Worm (Caenorhabditis elegans) whole organism, L3 larva: Measurements from ENCODE around the gene dpy-22.
A peak's percentile ranks its signal among the peaks of the same experiment; 100 is the strongest.

Source experiments
- ceh-16 ChIP-seq: sonication (generic microtip); optimal IDR thresholded peaks from 2 replicates; lab custom pipeline; 2017; ENCODE audit warnings: missing biosample characterization, missing genetic modification characterization
- ceh-82 ChIP-seq: fragments of 150-350 bp; optimal IDR thresholded peaks from 2 replicates; lab custom pipeline; 2014; ENCODE audit warnings: missing biosample characterization, missing genetic modification characterization
- daf-12 ChIP-seq: fragments of 150-350 bp; optimal IDR thresholded peaks from 2 replicates; lab custom pipeline; 2014; ENCODE audit warnings: missing biosample characterization, missing genetic modification reagents, missing genetic modification characterization
- egl-5 ChIP-seq: fragments of 150-350 bp; optimal IDR thresholded peaks from 2 replicates; lab custom pipeline; 2017; ENCODE audit warnings: missing biosample characterization, missing genetic modification reagents, missing genetic modification characterization, inconsistent platforms
- elt-2 ChIP-seq: sonication (generic microtip); optimal IDR thresholded peaks from 2 replicates; lab custom pipeline; 2016; ENCODE audit warnings: missing genetic modification reagents, mild to moderate bottlenecking, missing genetic modification characterization, missing compliant biosample characterization
- fkh-10 ChIP-seq: sonication (generic microtip); optimal IDR thresholded peaks from 2 replicates; lab custom pipeline; 2017; ENCODE audit warnings: missing biosample characterization, missing genetic modification reagents, missing genetic modification characterization
- fos-1 ChIP-seq: fragments of 150-350 bp; optimal IDR thresholded peaks from 2 replicates; lab custom pipeline; 2014; ENCODE audit warnings: missing biosample characterization, missing genetic modification characterization
- jun-1 ChIP-seq: fragments of 150-350 bp; optimal IDR thresholded peaks from 2 replicates; lab custom pipeline; 2014; ENCODE audit warnings: missing biosample characterization, missing genetic modification reagents, missing genetic modification characterization
- lin-15B ChIP-seq: fragments of 150-350 bp; optimal IDR thresholded peaks from 2 replicates; lab custom pipeline; 2014; ENCODE audit warnings: missing biosample characterization, missing genetic modification characterization
- lin-39 ChIP-seq: fragments of 150-350 bp; optimal IDR thresholded peaks from 2 replicates; lab custom pipeline; 2018; ENCODE audit warnings: missing biosample characterization, missing genetic modification reagents, missing genetic modification characterization
- lsy-12 ChIP-seq: sonication (generic microtip); optimal IDR thresholded peaks from 2 replicates; lab custom pipeline; 2016; ENCODE audit warnings: mild to moderate bottlenecking, missing genetic modification characterization, missing compliant biosample characterization
- mdl-1 ChIP-seq: fragments of 150-350 bp; optimal IDR thresholded peaks from 2 replicates; lab custom pipeline; 2014; ENCODE audit warnings: missing biosample characterization, missing genetic modification characterization
- mml-1 ChIP-seq: fragments of 150-350 bp; sonication (generic microtip); optimal IDR thresholded peaks from 3 replicates; lab custom pipeline; 2014; ENCODE audit warnings: missing biosample characterization, missing genetic modification characterization
- nfya-1 ChIP-seq: sonication (generic microtip); optimal IDR thresholded peaks from 2 replicates; lab custom pipeline; 2017; ENCODE audit warnings: missing genetic modification characterization, mild to moderate bottlenecking, missing compliant biosample characterization, antibody characterized with exemption, moderate library complexity; ENCODE audit not compliant: insufficient read depth
- nhr-11 ChIP-seq: fragments of 150-350 bp; optimal IDR thresholded peaks from 2 replicates; lab custom pipeline; 2014; ENCODE audit warnings: missing biosample characterization, missing genetic modification characterization
- nhr-12 ChIP-seq: fragments of 150-350 bp; optimal IDR thresholded peaks from 2 replicates; lab custom pipeline; 2014; ENCODE audit warnings: missing biosample characterization, missing genetic modification characterization
- nhr-237 ChIP-seq: fragments of 150-350 bp; optimal IDR thresholded peaks from 2 replicates; lab custom pipeline; 2014; ENCODE audit warnings: missing biosample characterization, missing genetic modification characterization
- nhr-25 ChIP-seq: sonication (generic microtip); optimal IDR thresholded peaks from 2 replicates; lab custom pipeline; 2017; ENCODE audit warnings: missing biosample characterization, missing genetic modification characterization
- nhr-67 ChIP-seq: fragments of 150-350 bp; optimal IDR thresholded peaks from 2 replicates; lab custom pipeline; 2014; ENCODE audit warnings: missing biosample characterization, missing genetic modification characterization
- nhr-76 ChIP-seq: fragments of 150-350 bp; sonication (generic microtip); optimal IDR thresholded peaks from 5 replicates; lab custom pipeline; 2014; ENCODE audit warnings: missing biosample characterization, missing genetic modification characterization
- pha-4 ChIP-seq: fragments of 150-350 bp; optimal IDR thresholded peaks from 2 replicates; lab custom pipeline; 2014; ENCODE audit warnings: missing biosample characterization, missing genetic modification reagents, missing genetic modification characterization
- pqm-1 ChIP-seq: fragments of 150-350 bp; optimal IDR thresholded peaks from 2 replicates; lab custom pipeline; 2017; ENCODE audit warnings: missing biosample characterization, missing genetic modification characterization, inconsistent platforms
- snpc-4 ChIP-seq: fragments of 150-350 bp; optimal IDR thresholded peaks from 2 replicates; lab custom pipeline; 2014; ENCODE audit warnings: missing biosample characterization, missing genetic modification characterization
- tbx-2 ChIP-seq: sonication (generic microtip); optimal IDR thresholded peaks from 2 replicates; lab custom pipeline; 2016; ENCODE audit warnings: mild to moderate bottlenecking, missing genetic modification characterization, missing compliant biosample characterization
- unc-39 ChIP-seq: sonication (generic microtip); optimal IDR thresholded peaks from 4 replicates; lab custom pipeline; 2017; ENCODE audit warnings: missing biosample characterization, missing genetic modification characterization
- unc-62 ChIP-seq: fragments of 150-350 bp; sonication (generic microtip); optimal IDR thresholded peaks from 4 replicates; lab custom pipeline; 2014; ENCODE audit warnings: missing biosample characterization, missing genetic modification reagents, missing genetic modification characterization
- zag-1 ChIP-seq: fragments of 150-350 bp; optimal IDR thresholded peaks from 2 replicates; lab custom pipeline; 2014; ENCODE audit warnings: missing biosample characterization, missing genetic modification characterization
- ztf-11 ChIP-seq: fragments of 150-350 bp; optimal IDR thresholded peaks from 2 replicates; lab custom pipeline; 2014; ENCODE audit warnings: missing biosample characterization, missing genetic modification characterization
- ztf-4 ChIP-seq: fragments of 150-350 bp; optimal IDR thresholded peaks from 2 replicates; lab custom pipeline; 2014; ENCODE audit warnings: missing biosample characterization, missing genetic modification characterization

The dpy-22 gene

DNA sequence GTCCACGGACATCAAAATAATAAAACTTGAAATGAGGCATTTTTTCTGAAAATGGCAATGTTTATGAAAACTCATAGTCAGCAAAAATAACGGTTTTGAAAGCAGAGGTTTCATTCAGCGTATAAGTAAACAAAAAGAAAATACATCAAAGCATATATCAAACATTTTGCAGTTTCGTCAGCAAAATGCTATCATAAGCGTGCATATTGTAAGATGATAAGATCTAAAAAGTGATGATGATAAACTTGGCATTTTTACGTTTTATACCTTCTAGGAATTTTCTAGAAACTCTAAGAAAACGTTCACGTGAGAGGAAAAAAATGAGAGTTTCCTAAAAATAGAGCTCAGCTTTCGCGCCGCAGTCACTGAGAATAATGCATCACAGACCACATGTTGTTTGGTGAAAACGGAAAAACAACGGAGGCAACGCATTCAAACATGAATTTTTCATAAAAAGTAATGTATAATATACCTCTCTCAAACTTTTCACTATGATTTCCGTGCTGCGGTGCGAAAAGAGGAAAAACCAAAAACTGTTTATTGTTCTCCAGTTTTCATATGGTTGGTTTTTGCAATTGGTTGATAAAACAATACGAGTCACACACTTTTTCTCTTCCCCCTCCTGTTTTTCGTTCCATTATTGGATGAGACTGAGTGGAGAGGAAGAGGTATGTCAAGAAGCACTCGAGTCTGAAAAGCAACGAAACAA lies 41.0 kb upstream of the dpy-22 start, which contains the start of the genes gst-36 and R07B1.5:
TSS of gene gst-36 (minus strand) at position 45 of the 709 bp plus-strand sequence.
TSS of gene R07B1.5 (plus strand) at position 665 of the 709 bp plus-strand sequence.
- TF ChIP-seq fos-1 (peak; percentile 0), lin-15B (tag; lab: Kevin White, UChicago) (no peak), pqm-1 (tag; lab: Kevin White, UChicago) (peak; percentile 47), pha-4 (peak; percentile 47), elt-2 (tag; lab: Kevin White, UChicago) (peak; percentile 80)

DNA sequence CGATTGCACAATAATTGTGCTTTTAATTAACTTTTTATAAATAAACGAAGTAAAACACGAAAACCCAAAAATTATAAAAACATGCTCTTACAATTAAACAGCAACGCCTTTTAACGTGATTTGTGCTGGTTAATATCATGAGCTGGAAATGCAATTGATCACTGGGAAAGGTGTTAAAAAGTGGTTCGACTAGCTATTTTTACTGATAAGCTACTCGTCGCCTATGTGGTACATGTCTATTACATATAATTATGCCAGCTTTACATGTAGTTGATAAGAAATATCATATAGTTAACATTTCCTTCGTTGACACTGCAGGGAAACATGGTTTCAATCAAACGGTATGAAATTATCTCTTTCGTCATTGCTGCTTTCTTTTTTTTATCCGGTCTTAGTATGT lies 36.0 kb upstream of the dpy-22 start, which contains the start of gene scav-5:
TSS of gene scav-5 (plus strand) at position 297 of the 400 bp plus-strand sequence.
- TF ChIP-seq elt-2 (tag; lab: Kevin White, UChicago) (peak; percentile 91), mml-1 (no peak), ztf-11 (tag; lab: Kevin White, UChicago) (no peak), tbx-2 (tag; lab: Kevin White, UChicago) (no peak), fkh-10 (GFP tag; lab: Kevin White, UChicago) (no peak), lsy-12 (no peak), pha-4 (peak; percentile 3), snpc-4 (tag; lab: Kevin White, UChicago) (no peak), unc-39 (tag; lab: Kevin White, UChicago) (no peak), nhr-76 (no peak), daf-12 (tag; lab: Kevin White, UChicago) (no peak), pqm-1 (tag; lab: Kevin White, UChicago) (peak; percentile 92), ceh-82 (no peak), nhr-12 (tag; lab: Kevin White, UChicago) (no peak)

DNA sequence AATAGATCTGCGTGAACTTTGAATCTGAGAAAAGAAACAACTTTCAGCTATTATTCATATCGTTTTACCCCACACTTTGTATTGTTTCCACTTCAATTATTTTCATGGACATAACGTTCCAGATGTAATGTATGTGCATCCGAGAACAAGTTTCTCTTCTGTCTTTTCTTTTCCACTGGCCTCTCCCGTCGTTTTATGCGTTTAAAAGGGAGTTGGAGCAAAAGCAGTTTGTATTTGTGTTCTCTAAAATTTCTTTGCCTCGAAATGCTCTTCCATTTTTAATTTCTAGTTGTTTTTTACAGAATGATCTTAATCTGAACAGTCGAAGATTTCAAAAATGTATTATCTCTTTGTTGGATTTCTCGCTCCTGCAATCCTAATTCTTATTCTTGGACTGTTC lies 34.5 kb upstream of the dpy-22 start, which contains the start of gene R07B1.11:
TSS of gene R07B1.11 (plus strand) at position 301 of the 400 bp plus-strand sequence.
- TF ChIP-seq elt-2 (tag; lab: Kevin White, UChicago) (no peak), ztf-11 (tag; lab: Kevin White, UChicago) (no peak), daf-12 (tag; lab: Kevin White, UChicago) (no peak), pha-4 (no peak), nhr-237 (tag; lab: Kevin White, UChicago) (no peak), egl-5 (tag; lab: Kevin White, UChicago) (no peak), zag-1 (tag; lab: Kevin White, UChicago) (no peak), lin-39 (tag; lab: Kevin White, UChicago) (no peak), lin-15B (tag; lab: Kevin White, UChicago) (no peak), fos-1 (no peak), unc-62 (GFP tag; lab: Kevin White, UChicago) (no peak), nhr-25 (tag; lab: Kevin White, UChicago) (no peak), mdl-1 (tag; lab: Kevin White, UChicago) (no peak), fkh-10 (GFP tag; lab: Kevin White, UChicago) (no peak), tbx-2 (tag; lab: Kevin White, UChicago) (no peak), nhr-11 (tag; lab: Kevin White, UChicago) (no peak), nhr-67 (tag; lab: Kevin White, UChicago) (no peak), nfya-1 (tag; lab: Kevin White, UChicago) (no peak)

DNA sequence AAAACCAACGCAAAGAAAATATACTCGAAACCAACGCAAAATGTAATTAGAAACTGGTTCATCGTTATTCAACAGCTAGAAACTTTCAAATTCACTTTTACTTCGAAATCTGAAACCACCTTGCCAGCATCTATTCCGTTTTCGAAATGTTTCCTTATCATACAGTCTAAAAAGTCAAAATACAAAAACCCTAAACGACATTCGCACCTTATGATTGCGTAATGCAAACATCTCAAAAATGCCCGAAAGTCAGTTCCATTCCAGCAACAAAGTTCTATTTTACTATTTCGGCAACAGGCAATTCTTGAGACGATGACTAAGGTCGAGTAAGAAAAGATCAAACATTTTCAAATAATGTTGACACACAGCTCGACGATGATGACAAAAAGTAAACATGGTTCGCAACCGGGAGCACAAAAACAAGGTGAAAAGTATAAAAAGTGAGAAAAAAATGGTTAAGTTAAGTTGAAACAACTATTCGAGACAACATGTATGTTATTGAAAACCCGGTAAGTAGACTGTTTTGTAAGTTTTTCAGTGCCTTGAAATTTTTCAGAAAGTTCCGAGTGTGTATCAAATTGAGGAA lies 29.8 kb upstream of the dpy-22 start, which contains the start of gene lec-7:
TSS of gene lec-7 (plus strand) at position 297 of the 586 bp plus-strand sequence.
- TF ChIP-seq elt-2 (tag; lab: Kevin White, UChicago) (peak; percentile 53), pha-4 (peak; percentile 98), ceh-16 (tag; lab: Kevin White, UChicago) (no peak), pqm-1 (tag; lab: Kevin White, UChicago) (peak; percentile 53), jun-1 (tag; lab: Kevin White, UChicago) (peak; percentile 9), ztf-4 (no peak)
- TF ChIP-seq, all 47 proteins: peak for 4

DNA sequence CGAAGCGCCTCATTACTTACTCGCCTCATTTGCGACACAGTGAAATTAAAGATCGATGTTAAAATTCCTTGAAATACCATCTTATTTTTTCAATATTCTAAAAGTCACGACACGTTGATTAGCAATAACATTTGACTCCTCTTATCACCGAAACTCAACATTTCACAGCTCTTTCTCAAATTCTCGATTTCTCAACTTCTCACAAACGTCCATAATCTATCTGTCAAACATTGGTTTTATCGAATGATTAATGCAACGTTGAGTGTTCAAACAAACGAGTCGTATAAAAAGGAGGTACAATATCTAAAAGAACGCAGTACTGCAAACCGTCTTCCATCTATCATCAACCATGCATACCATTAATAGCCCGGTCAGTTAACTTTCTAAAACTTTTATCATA lies 28.2 kb upstream of the dpy-22 start, which contains the start of gene lec-8:
TSS of gene lec-8 (plus strand) at position 314 of the 400 bp plus-strand sequence.
- TF ChIP-seq jun-1 (tag; lab: Kevin White, UChicago) (peak; percentile 60), unc-39 (tag; lab: Kevin White, UChicago) (no peak), elt-2 (tag; lab: Kevin White, UChicago) (peak; percentile 89)
